Fruit fly (Drosophila melanogaster) Kc167 (cell line): ENCODE results near the gene CG42819.

Source experiments
- Sin3A ChIP-seq: fragments of >200 bp; optimal IDR thresholded peaks from 2 replicates; lab custom pipeline; 2018; ENCODE audit warnings: missing external identifiers
- h ChIP-seq: fragments of >200 bp; optimal IDR thresholded peaks from 3 replicates; lab custom pipeline; 2018; ENCODE audit warnings: missing external identifiers
- insv ChIP-seq: fragments of >200 bp; optimal IDR thresholded peaks from 3 replicates; lab custom pipeline; 2018; ENCODE audit warnings: missing external identifiers
- psq ChIP-seq: fragments of >200 bp; optimal IDR thresholded peaks from 2 replicates; lab custom pipeline; 2017; ENCODE audit warnings: missing external identifiers
- ttk ChIP-seq: sonication (Bioruptor generic); optimal IDR thresholded peaks from 2 replicates; lab custom pipeline; 2017; ENCODE audit warnings: missing external identifiers

dm6 chr2L:8389231-8389630, at the start of gene CG42819:
- TF ChIP-seq psq (lab: Kevin White, UChicago) (no peak), ttk (lab: Kevin White, UChicago) (no peak), Sin3A (lab: Kevin White, UChicago) (no peak), insv (lab: Kevin White, UChicago) (no peak), h (lab: Kevin White, UChicago) (no peak)
